Worm (Caenorhabditis elegans) whole organism, early embryonic: ENCODE measurements around the gene col-162.

ENCODE experiments used
- B0310.2 ChIP-seq: sonication (generic microtip); optimal IDR thresholded peaks from 2 replicates; lab custom pipeline; 2016; ENCODE audit warnings: mild to moderate bottlenecking, missing genetic modification characterization, missing compliant biosample characterization
- F13C5.2 ChIP-seq: sonication (generic microtip); optimal IDR thresholded peaks from 2 replicates; lab custom pipeline; 2017; ENCODE audit warnings: mild to moderate bottlenecking, missing genetic modification characterization, inconsistent platforms, missing compliant biosample characterization
- aly-1 ChIP-seq: sonication (generic microtip); optimal IDR thresholded peaks from 2 replicates; lab custom pipeline; 2016; ENCODE audit warnings: missing genetic modification characterization, missing compliant biosample characterization
- ama-1 ChIP-seq: fragments of 150-350 bp; optimal IDR thresholded peaks from 2 replicates; lab custom pipeline; 2014
- ceh-13 ChIP-seq: fragments of 200-800 bp; sonication (Bioruptor generic); optimal IDR thresholded peaks from 2 replicates; lab custom pipeline; 2018; ENCODE audit warnings: mild to moderate bottlenecking, missing genetic modification characterization, missing compliant biosample characterization
- ceh-36 ChIP-seq: sonication (generic microtip); optimal IDR thresholded peaks from 2 replicates; lab custom pipeline; 2016; ENCODE audit warnings: missing genetic modification characterization, inconsistent platforms, missing compliant biosample characterization
- ets-7 ChIP-seq: sonication (generic microtip); optimal IDR thresholded peaks from 2 replicates; lab custom pipeline; 2016; ENCODE audit warnings: missing genotype, missing genetic modification characterization, missing compliant biosample characterization
- flt-1 ChIP-seq: fragments of 200-800 bp; sonication (Bioruptor generic); IDR thresholded peaks from 2 replicates; pipeline ENCODE4 v1.3.6; 2022; ENCODE audit warnings: missing genetic modification characterization, missing compliant biosample characterization
- hmbx-1 ChIP-seq: sonication (generic microtip); optimal IDR thresholded peaks from 2 replicates; lab custom pipeline; 2016; ENCODE audit warnings: mild to moderate bottlenecking, missing genetic modification characterization, missing compliant biosample characterization
- hmg-4 ChIP-seq: fragments of 200-800 bp; sonication (Bioruptor generic); optimal IDR thresholded peaks from 2 replicates; lab custom pipeline; 2018; ENCODE audit warnings: mild to moderate bottlenecking, missing genetic modification characterization, missing compliant biosample characterization
- hnd-1 ChIP-seq: sonication (generic microtip); optimal IDR thresholded peaks from 2 replicates; lab custom pipeline; 2016; ENCODE audit warnings: missing genetic modification characterization, missing compliant biosample characterization
- pes-1 ChIP-seq: fragments of 200-800 bp; sonication (Bioruptor generic); IDR thresholded peaks from 2 replicates; pipeline ENCODE4 v1.3.6; 2022; ENCODE audit warnings: missing genetic modification reagents, missing genetic modification characterization, missing compliant biosample characterization
- scrt-1 ChIP-seq: fragments of 200-800 bp; sonication (Bioruptor generic); IDR thresholded peaks from 2 replicates; pipeline ENCODE4 v1.3.6; 2022; ENCODE audit warnings: missing genetic modification characterization, missing compliant biosample characterization
- sea-1 ChIP-seq: fragments of 200-800 bp; sonication (Bioruptor generic); conservative IDR thresholded peaks from 2 replicates; pipeline ENCODE4 v1.3.6; 2022; ENCODE audit warnings: missing genetic modification characterization, missing compliant biosample characterization
- tbx-11 ChIP-seq: fragments of 200-800 bp; sonication (Bioruptor generic); IDR thresholded peaks from 2 replicates; pipeline ENCODE4 v1.3.6; 2022; ENCODE audit warnings: missing genetic modification characterization, missing compliant biosample characterization
- tbx-37 ChIP-seq: fragments of 200-800 bp; sonication (Bioruptor generic); conservative IDR thresholded peaks from 2 replicates; pipeline ENCODE4 v1.3.6; 2022; ENCODE audit warnings: missing genetic modification reagents, missing genetic modification characterization, missing compliant biosample characterization
- tra-4 ChIP-seq: sonication (generic microtip); optimal IDR thresholded peaks from 2 replicates; lab custom pipeline; 2017; ENCODE audit warnings: missing genetic modification characterization, missing compliant biosample characterization

col-162 gene

ce11 chrV:13423608-13424007, 18.2 kb upstream of the col-162 start, which contains the start of gene srv-10:
Gene srv-10 (plus strand): TSS chrV:13423908.
- TF ChIP-seq sea-1 (GFP tag; lab: Robert Waterston, UW) (no peak), scrt-1 (GFP tag; lab: Robert Waterston, UW) (no peak), B0310.2 (tag; lab: Kevin White, UChicago) (no peak), ceh-13 (GFP tag; lab: Kevin White, UChicago) (no peak), hmbx-1 (tag; lab: Kevin White, UChicago) (no peak), hmg-4 (GFP tag; lab: Kevin White, UChicago) (no peak), pes-1 (no peak), ama-1 (lab: Kevin White, UChicago) (no peak), tbx-37 (no peak), F13C5.2 (tag; lab: Kevin White, UChicago) (no peak), tbx-11 (no peak), ets-7 (tag; lab: Kevin White, UChicago) (no peak), aly-1 (tag; lab: Kevin White, UChicago) (no peak), tra-4 (tag; lab: Kevin White, UChicago) (no peak)

ce11 chrV:13426764-13427163, 15.0 kb upstream of the col-162 start, which contains the start of gene srd-18:
Gene srd-18 (minus strand): TSS chrV:13426864.
- no peak for TF ChIP-seq sea-1 (GFP tag; lab: Robert Waterston, UW)
- TF ChIP-seq tbx-11 = no peak
- TF ChIP-seq hnd-1 = no peak
- TF ChIP-seq ceh-36 (tag; lab: Kevin White, UChicago) = no peak
- TF ChIP-seq hmg-4 (GFP tag; lab: Kevin White, UChicago) = no peak
- no peak for TF ChIP-seq tbx-37
- TF ChIP-seq scrt-1 (GFP tag; lab: Robert Waterston, UW) = no peak
- TF ChIP-seq F13C5.2 (tag; lab: Kevin White, UChicago) = no peak
- TF ChIP-seq pes-1 = no peak

- TF ChIP-seq F13C5.2 (tag; lab: Kevin White, UChicago) = no peak
- no peak for TF ChIP-seq scrt-1 (GFP tag; lab: Robert Waterston, UW)
- TF ChIP-seq hnd-1 = no peak
- no peak for TF ChIP-seq ceh-36 (tag; lab: Kevin White, UChicago)
- TF ChIP-seq sea-1 (GFP tag; lab: Robert Waterston, UW) = no peak
- no peak for TF ChIP-seq B0310.2 (tag; lab: Kevin White, UChicago)
- no peak for TF ChIP-seq tbx-37
- TF ChIP-seq aly-1 (tag; lab: Kevin White, UChicago) = no peak
- TF ChIP-seq tra-4 (tag; lab: Kevin White, UChicago) = no peak
- TF ChIP-seq ceh-13 (GFP tag; lab: Kevin White, UChicago) = no peak
- TF ChIP-seq flt-1 (GFP tag; lab: Robert Waterston, UW) = no peak
- no peak for TF ChIP-seq pes-1
- TF ChIP-seq ama-1 (lab: Kevin White, UChicago) = no peak
- TF ChIP-seq hmg-4 (GFP tag; lab: Kevin White, UChicago) = no peak
- TF ChIP-seq hmbx-1 (tag; lab: Kevin White, UChicago) = no peak
- TF ChIP-seq tbx-11 = no peak
- no peak for TF ChIP-seq ets-7 (tag; lab: Kevin White, UChicago)
Observed at ce11 chrV:13427378-13427777, 14.4 kb upstream of the col-162 start.

- TF ChIP-seq ets-7 (tag; lab: Kevin White, UChicago) (no peak), hmg-4 (GFP tag; lab: Kevin White, UChicago) (no peak), ceh-36 (tag; lab: Kevin White, UChicago) (no peak), aly-1 (tag; lab: Kevin White, UChicago) (no peak), ama-1 (lab: Kevin White, UChicago) (no peak), hnd-1 (no peak), tbx-37 (no peak), pes-1 (no peak)
Observed at ce11 chrV:13428660-13429059, 13.1 kb upstream of the col-162 start, which contains the start of gene srd-19. Gene srd-19 (minus strand): TSS chrV:13428760.

ce11 chrV:13432364-13432763, 9.4 kb upstream of the col-162 start, which contains the start of gene srd-17:
Gene srd-17 (minus strand): TSS chrV:13432714.
- TF ChIP-seq F13C5.2 (tag; lab: Kevin White, UChicago) (no peak), scrt-1 (GFP tag; lab: Robert Waterston, UW) (no peak)

ce11 chrV:13437473-13438074, 4.2 kb upstream of the col-162 start, which contains the start of gene mes-4:
Gene mes-4 (minus strand): TSS chrV:13437545.
- no peak for TF ChIP-seq ceh-13 (GFP tag; lab: Kevin White, UChicago)
- TF ChIP-seq flt-1 (GFP tag; lab: Robert Waterston, UW) = no peak
- peak; percentile 33 for TF ChIP-seq F13C5.2 (tag; lab: Kevin White, UChicago)

ce11 chrV:13442819-13443218, 1.1 kb downstream of the col-162 start:
- no peak for TF ChIP-seq tra-4 (tag; lab: Kevin White, UChicago)
- TF ChIP-seq pes-1 = no peak
- TF ChIP-seq ama-1 (lab: Kevin White, UChicago) = no peak
- no peak for TF ChIP-seq tbx-37
- TF ChIP-seq hmg-4 (GFP tag; lab: Kevin White, UChicago) = no peak
- TF ChIP-seq hnd-1 = no peak
- TF ChIP-seq ceh-36 (tag; lab: Kevin White, UChicago) = no peak
- no peak for TF ChIP-seq sea-1 (GFP tag; lab: Robert Waterston, UW)
- TF ChIP-seq scrt-1 (GFP tag; lab: Robert Waterston, UW) = no peak
- no peak for TF ChIP-seq F13C5.2 (tag; lab: Kevin White, UChicago)
- no peak for TF ChIP-seq hmbx-1 (tag; lab: Kevin White, UChicago)
- no peak for TF ChIP-seq flt-1 (GFP tag; lab: Robert Waterston, UW)
- TF ChIP-seq tbx-11 = no peak
- no peak for TF ChIP-seq ets-7 (tag; lab: Kevin White, UChicago)
- no peak for TF ChIP-seq ceh-13 (GFP tag; lab: Kevin White, UChicago)
